Worm (Caenorhabditis elegans) whole organism, L4 larva: Measurements from ENCODE around the gene fbxc-23.

Source experiments
- D1046.2 ChIP-seq: fragments of 200-800 bp; sonication (Bioruptor generic); IDR thresholded peaks from 2 replicates; pipeline ENCODE4 v1.3.6; 2022; ENCODE audit warnings: missing genetic modification characterization, missing compliant biosample characterization
- F10B5.3 ChIP-seq: sonication (generic microtip); optimal IDR thresholded peaks from 2 replicates; lab custom pipeline; 2016; ENCODE audit warnings: mild to moderate bottlenecking, missing genetic modification characterization, missing compliant biosample characterization
- F44E2.7 ChIP-seq: fragments of 200-800 bp; sonication (Bioruptor generic); IDR thresholded peaks from 2 replicates; pipeline ENCODE4 v2.1.2; 2022; ENCODE audit warnings: missing genetic modification characterization, missing compliant biosample characterization
- F49E8.2 ChIP-seq: sonication (generic microtip); optimal IDR thresholded peaks from 2 replicates; lab custom pipeline; 2016; ENCODE audit warnings: missing compliant biosample characterization, mild to moderate bottlenecking, missing genetic modification characterization, borderline replicate concordance
- R02D3.7 ChIP-seq: fragments of 150-350 bp; sonication (generic microtip); optimal IDR thresholded peaks from 3 replicates; lab custom pipeline; 2014; ENCODE audit warnings: missing biosample characterization, missing genetic modification characterization
- T20F7.1 ChIP-seq: fragments of 200-800 bp; sonication (Bioruptor generic); optimal IDR thresholded peaks from 2 replicates; lab custom pipeline; 2018; ENCODE audit warnings: mild to moderate bottlenecking, missing genetic modification characterization, missing compliant biosample characterization
- T26A8.4 ChIP-seq: fragments of 200-800 bp; sonication (Bioruptor generic); IDR thresholded peaks from 2 replicates; pipeline ENCODE4 v1.3.6; 2022; ENCODE audit warnings: missing genetic modification characterization, missing compliant biosample characterization
- Y48G9A.11 ChIP-seq: fragments of 200-800 bp; sonication (Bioruptor generic); IDR thresholded peaks from 2 replicates; pipeline ENCODE4 v1.3.6; 2022; ENCODE audit warnings: missing genetic modification reagents, missing genetic modification characterization, missing compliant biosample characterization
- Y75B8A.6 ChIP-seq: fragments of 200-800 bp; sonication (Bioruptor generic); IDR thresholded peaks from 2 replicates; pipeline ENCODE4 v1.3.6; 2022; ENCODE audit warnings: missing genetic modification reagents, missing genetic modification characterization, missing compliant biosample characterization
- aha-1 ChIP-seq: fragments of 150-350 bp; peaks from one replicate; lab custom pipeline; 2014; ENCODE audit warnings: missing biosample characterization, missing genetic modification characterization
- aly-2 ChIP-seq: sonication (generic microtip); optimal IDR thresholded peaks from 2 replicates; lab custom pipeline; 2018; ENCODE audit warnings: missing biosample characterization, missing genetic modification characterization
- arid-1 ChIP-seq: fragments of 200-800 bp; sonication (Bioruptor generic); conservative IDR thresholded peaks from 2 replicates; pipeline ENCODE4 v1.3.6; 2022; ENCODE audit warnings: missing genetic modification reagents, missing genetic modification characterization, missing compliant biosample characterization
- attf-4 ChIP-seq: sonication (generic microtip); optimal IDR thresholded peaks from 3 replicates; lab custom pipeline; 2017; ENCODE audit warnings: missing biosample characterization, missing genetic modification characterization
- ceh-32 ChIP-seq: sonication (generic microtip); optimal IDR thresholded peaks from 2 replicates; lab custom pipeline; 2016; ENCODE audit warnings: mild to moderate bottlenecking, missing genetic modification characterization, missing compliant biosample characterization; ENCODE audit not compliant: poor library complexity
- daf-12 ChIP-seq: fragments of 150-350 bp; optimal IDR thresholded peaks from 2 replicates; lab custom pipeline; 2014; ENCODE audit warnings: missing biosample characterization, missing genetic modification reagents, missing genetic modification characterization
- daf-16 ChIP-seq, 3 experiments: sonication (generic microtip); optimal IDR thresholded peaks; 2 replicates each; lab custom pipeline; 2016 to 2017; ENCODE audit warnings: missing genetic modification characterization in 3 of 3, missing genetic modification reagents in 3 of 3, mild to moderate bottlenecking in 2 of 3, missing compliant biosample characterization in 2 of 3, missing biosample characterization in 1 of 3, moderate library complexity in 1 of 3
- dmd-6 ChIP-seq: fragments of 200-800 bp; sonication (Bioruptor generic); IDR thresholded peaks from 2 replicates; pipeline ENCODE4 v1.3.6; 2022; ENCODE audit warnings: missing genetic modification reagents, missing genetic modification characterization, missing compliant biosample characterization
- dmd-8 ChIP-seq: fragments of 200-800 bp; sonication (Bioruptor generic); IDR thresholded peaks from 2 replicates; pipeline ENCODE4 v1.3.6; 2022; ENCODE audit warnings: missing genetic modification characterization, missing compliant biosample characterization
- dmd-9 ChIP-seq: fragments of 200-800 bp; sonication (Bioruptor generic); IDR thresholded peaks from 2 replicates; pipeline ENCODE4 v1.3.6; 2022; ENCODE audit warnings: missing genetic modification reagents, missing genetic modification characterization, missing compliant biosample characterization
- hif-1 ChIP-seq, 2 experiments: sonication (generic microtip); optimal IDR thresholded peaks; 2 replicates each; lab custom pipeline; 2016 to 2017; ENCODE audit warnings: missing compliant biosample characterization in 2 of 2, missing genetic modification characterization in 2 of 2, missing genetic modification reagents in 2 of 2, missing genotype in 2 of 2, mild to moderate bottlenecking in 1 of 2
- hlh-30 ChIP-seq: sonication (generic microtip); optimal IDR thresholded peaks from 2 replicates; lab custom pipeline; 2017; ENCODE audit warnings: antibody characterized with exemption, mild to moderate bottlenecking, missing genetic modification characterization, missing compliant biosample characterization; ENCODE audit not compliant: insufficient read depth
- jun-1 ChIP-seq: fragments of 150-350 bp; optimal IDR thresholded peaks from 2 replicates; lab custom pipeline; 2014; ENCODE audit warnings: missing biosample characterization, missing genetic modification reagents, missing genetic modification characterization
- lin-15B ChIP-seq: fragments of 150-350 bp; sonication (generic microtip); optimal IDR thresholded peaks from 3 replicates; lab custom pipeline; 2014; ENCODE audit warnings: missing biosample characterization, missing genetic modification characterization
- lin-29 ChIP-seq: fragments of 200-800 bp; sonication (Bioruptor generic); IDR thresholded peaks from 2 replicates; pipeline ENCODE4 v1.3.6; 2022; ENCODE audit warnings: missing genetic modification reagents, missing genetic modification characterization, missing compliant biosample characterization
- lir-3 ChIP-seq: sonication (generic microtip); optimal IDR thresholded peaks from 2 replicates; lab custom pipeline; 2016; ENCODE audit warnings: mild to moderate bottlenecking, missing genetic modification characterization, missing compliant biosample characterization
- madf-9 ChIP-seq: fragments of 200-800 bp; sonication (Bioruptor generic); conservative IDR thresholded peaks from 2 replicates; pipeline ENCODE4 v1.3.6; 2022; ENCODE audit warnings: missing genetic modification reagents, missing genetic modification characterization, missing compliant biosample characterization
- mdl-1 ChIP-seq, 2 experiments: fragments of 150-350 bp in 1 of 2; sonication (generic microtip) in 1 of 2; optimal IDR thresholded peaks; 2 replicates each; lab custom pipeline; 2014 to 2017; ENCODE audit warnings: missing biosample characterization in 2 of 2, missing genetic modification characterization in 2 of 2
- mep-1 ChIP-seq: fragments of 150-350 bp; sonication (generic microtip); optimal IDR thresholded peaks from 3 replicates; lab custom pipeline; 2014; ENCODE audit warnings: missing biosample characterization, missing genetic modification characterization
- mxl-2 ChIP-seq: fragments of 200-800 bp; sonication (Bioruptor generic); conservative IDR thresholded peaks from 2 replicates; pipeline ENCODE4 v1.3.6; 2022; ENCODE audit warnings: missing genetic modification reagents, missing genetic modification characterization, missing compliant biosample characterization
- mxl-3 ChIP-seq: fragments of 200-800 bp; sonication (Bioruptor generic); optimal IDR thresholded peaks from 2 replicates; lab custom pipeline; 2018; ENCODE audit warnings: mild to moderate bottlenecking, missing genetic modification characterization, missing compliant biosample characterization
- nhr-10 ChIP-seq: fragments of 150-350 bp; optimal IDR thresholded peaks from 2 replicates; lab custom pipeline; 2014; ENCODE audit warnings: missing biosample characterization, missing genetic modification characterization
- nhr-102 ChIP-seq: sonication (generic microtip); optimal IDR thresholded peaks from 2 replicates; lab custom pipeline; 2016; ENCODE audit warnings: mild to moderate bottlenecking, missing genetic modification characterization, moderate library complexity, missing compliant biosample characterization
- nhr-237 ChIP-seq: sonication (generic microtip); optimal IDR thresholded peaks from 2 replicates; lab custom pipeline; 2017; ENCODE audit warnings: missing biosample characterization, missing genetic modification characterization
- nhr-28 ChIP-seq: fragments of 150-350 bp; optimal IDR thresholded peaks from 2 replicates; lab custom pipeline; 2014; ENCODE audit warnings: missing biosample characterization, missing genetic modification characterization
- nhr-76 ChIP-seq: fragments of 150-350 bp; optimal IDR thresholded peaks from 2 replicates; lab custom pipeline; 2014; ENCODE audit warnings: missing biosample characterization, missing genetic modification characterization
- nhr-77 ChIP-seq: fragments of 150-350 bp; optimal IDR thresholded peaks from 2 replicates; lab custom pipeline; 2014; ENCODE audit warnings: missing biosample characterization, missing genetic modification characterization
- pha-4 ChIP-seq, 2 experiments: fragments of 150-350 bp in 1 of 2; fragments of 200-800 bp in 1 of 2; sonication (Bioruptor generic) in 1 of 2; IDR thresholded peaks in 1 of 2; optimal IDR thresholded peaks in 1 of 2; 2 replicates each; pipeline versions ENCODE4 v1.3.6 to Lab custom; 2014 to 2022; ENCODE audit warnings: missing genetic modification characterization in 2 of 2, missing genetic modification reagents in 2 of 2, missing biosample characterization in 1 of 2, missing compliant biosample characterization in 1 of 2
- php-3 ChIP-seq: fragments of 200-800 bp; sonication (Bioruptor generic); IDR thresholded peaks from 2 replicates; pipeline ENCODE4 v1.3.6; 2022; ENCODE audit warnings: missing genetic modification reagents, missing genetic modification characterization, missing compliant biosample characterization
- pqm-1 ChIP-seq: sonication (generic microtip); optimal IDR thresholded peaks from 2 replicates; lab custom pipeline; 2017; ENCODE audit warnings: missing biosample characterization, missing genetic modification characterization
- saeg-2 ChIP-seq: fragments of 200-800 bp; sonication (Bioruptor generic); IDR thresholded peaks from 2 replicates; pipeline ENCODE4 v1.3.6; 2022; ENCODE audit warnings: missing genetic modification reagents, missing genetic modification characterization, missing compliant biosample characterization
- set-16 ChIP-seq: fragments of 200-800 bp; sonication (Bioruptor generic); IDR thresholded peaks from 2 replicates; pipeline ENCODE4 v1.3.6; 2022; ENCODE audit warnings: missing genetic modification reagents, missing genetic modification characterization, missing compliant biosample characterization
- skn-1 ChIP-seq: fragments of 150-350 bp; optimal IDR thresholded peaks from 2 replicates; lab custom pipeline; 2014; ENCODE audit warnings: missing biosample characterization, missing genetic modification characterization
- spr-3 ChIP-seq: fragments of 200-800 bp; sonication (Bioruptor generic); optimal IDR thresholded peaks from 2 replicates; lab custom pipeline; 2018; ENCODE audit warnings: mild to moderate bottlenecking, missing genetic modification characterization, missing compliant biosample characterization
- zfp-2 ChIP-seq: sonication (generic microtip); optimal IDR thresholded peaks from 2 replicates; lab custom pipeline; 2016; ENCODE audit warnings: mild to moderate bottlenecking, missing genetic modification characterization, missing compliant biosample characterization
- zfp-3 ChIP-seq: fragments of 200-800 bp; sonication (Bioruptor generic); conservative IDR thresholded peaks from 2 replicates; pipeline ENCODE4 v1.3.6; 2022; ENCODE audit warnings: missing genetic modification reagents, missing genetic modification characterization, missing compliant biosample characterization
- ztf-11 ChIP-seq: fragments of 150-350 bp; optimal IDR thresholded peaks from 2 replicates; lab custom pipeline; 2014; ENCODE audit warnings: missing biosample characterization, missing genetic modification characterization
- ztf-7 ChIP-seq: fragments of 150-350 bp; optimal IDR thresholded peaks from 2 replicates; lab custom pipeline; 2014; ENCODE audit warnings: missing biosample characterization, missing genetic modification characterization

Gene fbxc-23

ce11 chrII:13613096-13613495, 16.7 kb upstream of the fbxc-23 start, which contains the start of gene gst-15:
Gene gst-15 (minus strand): TSS chrII:13613196.
- TF ChIP-seq D1046.2 (GFP tag; lab: Robert Waterston, UW): no peak

DNA sequence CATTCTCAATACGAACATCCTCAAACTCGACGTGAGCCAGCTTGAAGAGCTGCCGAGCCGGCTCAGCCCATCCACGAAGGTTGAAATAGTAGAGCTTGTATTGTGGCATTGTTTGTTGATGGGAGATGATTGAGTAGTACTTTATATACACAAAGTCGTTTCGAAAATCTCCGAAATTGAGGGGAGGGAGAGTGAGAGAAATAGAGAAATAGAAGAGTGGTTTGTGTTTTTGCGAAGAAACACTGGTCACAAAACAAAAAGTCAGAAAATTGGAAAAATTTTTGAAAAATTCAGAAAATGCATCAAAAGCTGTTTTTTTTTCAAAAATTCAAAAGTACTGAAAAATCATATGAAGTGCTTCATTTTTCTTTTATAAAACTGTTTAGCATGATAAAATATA, 14.8 kb upstream of the fbxc-23 start, which contains the start of gene gst-24:
TSS of gene gst-24 (minus strand) at position 181 of the 400 bp plus-strand sequence.
- TF ChIP-seq daf-16 (GFP tag; optimal IDR thresholded peaks at IDR 0.05; lab: Kevin White, UChicago): no peak
- peak; percentile 13 for TF ChIP-seq daf-16 (tag; optimal IDR thresholded peaks at IDR 0.05; lab: Kevin White, UChicago)
- no peak for TF ChIP-seq aly-2
- no peak for TF ChIP-seq set-16 (GFP tag; lab: Robert Waterston, UW)
- no peak for TF ChIP-seq pqm-1
- no peak for TF ChIP-seq mxl-3 (GFP tag; lab: Kevin White, UChicago)
- no peak for TF ChIP-seq Y75B8A.6

DNA sequence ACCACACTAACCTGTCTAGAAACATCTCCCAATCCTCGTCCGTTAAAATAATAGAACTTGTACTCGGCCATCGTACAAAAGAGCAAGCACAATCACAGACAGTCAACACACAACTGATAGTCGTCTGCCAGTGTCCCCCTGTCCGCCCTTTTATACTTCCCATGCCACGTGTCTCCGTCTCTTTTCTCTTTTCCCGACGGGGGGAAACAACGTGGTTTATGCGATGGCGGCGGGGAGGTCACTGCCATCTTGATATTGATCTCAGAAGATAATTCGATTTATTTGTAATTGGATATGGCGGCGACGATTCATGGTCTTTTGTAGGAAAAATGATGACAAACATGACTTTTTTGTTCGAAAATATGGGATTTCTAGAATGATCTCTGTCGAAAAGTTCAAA, 13.3 kb upstream of the fbxc-23 start, which contains the start of gene gst-20:
TSS of gene gst-20 (minus strand) at position 170 of the 400 bp plus-strand sequence.
- peak; percentile 28 for TF ChIP-seq aha-1 (tag; lab: Kevin White, UChicago)
- TF ChIP-seq F49E8.2 (tag; lab: Kevin White, UChicago): no peak
- TF ChIP-seq dmd-8 (GFP tag; lab: Robert Waterston, UW): no peak
- TF ChIP-seq pqm-1: peak; percentile 62
- no peak for TF ChIP-seq aly-2
- TF ChIP-seq spr-3 (GFP tag; lab: Kevin White, UChicago): no peak
- TF ChIP-seq skn-1 (tag; lab: Kevin White, UChicago): no peak
- TF ChIP-seq R02D3.7 (tag; lab: Kevin White, UChicago): no peak
- TF ChIP-seq T26A8.4 (GFP tag; lab: Robert Waterston, UW): no peak
- TF ChIP-seq Y48G9A.11 (GFP tag; lab: Robert Waterston, UW): no peak
- no peak for TF ChIP-seq zfp-2 (tag; lab: Kevin White, UChicago)
- TF ChIP-seq nhr-76 (tag; lab: Kevin White, UChicago): no peak
- no peak for TF ChIP-seq mep-1
- no peak for TF ChIP-seq php-3 (GFP tag; lab: Robert Waterston, UW)
- peak; percentile 82 for TF ChIP-seq hlh-30 (tag; lab: Kevin White, UChicago)
- no peak for TF ChIP-seq arid-1 (GFP tag; lab: Robert Waterston, UW)
- TF ChIP-seq zfp-3 (GFP tag; lab: Robert Waterston, UW): no peak
- no peak for TF ChIP-seq dmd-9 (GFP tag; lab: Robert Waterston, UW)
- TF ChIP-seq attf-4: no peak
- no peak for TF ChIP-seq lin-15B (tag; lab: Kevin White, UChicago)
- no peak for TF ChIP-seq daf-12 (tag; lab: Kevin White, UChicago)
- TF ChIP-seq nhr-10 (tag; lab: Kevin White, UChicago): no peak
- TF ChIP-seq jun-1 (tag; lab: Kevin White, UChicago): no peak
- no peak for TF ChIP-seq lir-3 (tag; lab: Kevin White, UChicago)
- no peak for TF ChIP-seq ceh-32 (tag; lab: Kevin White, UChicago)
- TF ChIP-seq saeg-2 (GFP tag; lab: Robert Waterston, UW): no peak
- TF ChIP-seq mxl-2 (GFP tag; lab: Robert Waterston, UW): no peak
- peak; percentile 79 for TF ChIP-seq dmd-6 (GFP tag; lab: Robert Waterston, UW)
- TF ChIP-seq T20F7.1 (GFP tag; lab: Kevin White, UChicago): no peak
- TF ChIP-seq lin-29 (GFP tag; lab: Robert Waterston, UW): no peak
- no peak for TF ChIP-seq F10B5.3
- no peak for TF ChIP-seq madf-9 (GFP tag; lab: Robert Waterston, UW)
- peak in 1 of 2 experiments; percentile 85 for TF ChIP-seq mdl-1 (tag; optimal IDR thresholded peaks at IDR 0.05; lab: Kevin White, UChicago)
- TF ChIP-seq nhr-237: no peak
- no peak for TF ChIP-seq pha-4 (GFP tag; IDR thresholded peaks at IDR 0.05; lab: Robert Waterston, UW)
- TF ChIP-seq pha-4 (tag; optimal IDR thresholded peaks at IDR 0.05; lab: Kevin White, UChicago): no peak
- TF ChIP-seq ztf-11 (tag; lab: Kevin White, UChicago): no peak
- TF ChIP-seq hif-1 (tag; optimal IDR thresholded peaks at IDR 0.05; lab: Kevin White, UChicago): no peak
- peak; percentile 72 for TF ChIP-seq nhr-28 (tag; lab: Kevin White, UChicago)
- TF ChIP-seq ztf-7: no peak
- TF ChIP-seq F44E2.7 (GFP tag; lab: Robert Waterston, UW): no peak
- peak; percentile 82 for TF ChIP-seq nhr-77 (tag; lab: Kevin White, UChicago)
- TF ChIP-seq nhr-102 (tag; lab: Kevin White, UChicago): peak; percentile 50
